Worm (Caenorhabditis elegans): ENCODE data around the gene sru-6.

DNA sequence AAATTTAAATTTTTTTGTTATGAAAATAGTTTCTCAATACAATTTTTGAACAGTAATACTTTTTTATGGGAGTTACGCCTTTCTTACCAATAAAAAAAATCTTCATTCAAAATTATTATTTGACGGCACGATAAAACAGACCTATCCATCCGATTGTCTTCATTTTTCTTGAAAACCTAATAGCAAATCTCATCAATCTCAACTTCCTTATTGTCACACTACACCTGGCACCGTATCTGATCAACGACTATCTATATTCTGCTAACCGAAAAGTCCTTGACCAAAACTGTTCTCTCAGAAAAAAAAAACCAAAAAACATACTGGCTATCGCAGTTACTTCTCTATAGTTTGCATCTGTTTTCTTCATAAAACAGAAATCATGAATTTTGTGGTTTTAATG lies 45.7 kb downstream of the sru-6 start:
- TF ChIP-seq him-1 (tag; optimal IDR thresholded peaks at IDR 0.05): no peak
- no peak for TF ChIP-seq W03F9.2 (tag; optimal IDR thresholded peaks at IDR 0.05)
- TF ChIP-seq dao-5 (tag; optimal IDR thresholded peaks at IDR 0.05): no peak
